Worm (Caenorhabditis elegans): ENCODE results near the gene atf-8.

- TF ChIP-seq tra-4 (tag; optimal IDR thresholded peaks at IDR 0.05) (no peak), ama-1 (optimal IDR thresholded peaks at IDR 0.05) (no peak), flt-1 (GFP tag; IDR thresholded peaks at IDR 0.05) (no peak), scrt-1 (GFP tag; IDR thresholded peaks at IDR 0.05) (no peak), B0310.2 (tag; optimal IDR thresholded peaks at IDR 0.05) (no peak), aly-1 (tag; optimal IDR thresholded peaks at IDR 0.05) (no peak), hmg-4 (GFP tag; optimal IDR thresholded peaks at IDR 0.05) (no peak), hmbx-1 (tag; optimal IDR thresholded peaks at IDR 0.05) (no peak)
Measured at ce11 chrV:6107474-6107873, 2.1 kb downstream of the atf-8 start, which contains the start of gene cwf-19L1.
